Worm (Caenorhabditis elegans): ENCODE results near the gene acly-1.

Gene acly-1

DNA sequence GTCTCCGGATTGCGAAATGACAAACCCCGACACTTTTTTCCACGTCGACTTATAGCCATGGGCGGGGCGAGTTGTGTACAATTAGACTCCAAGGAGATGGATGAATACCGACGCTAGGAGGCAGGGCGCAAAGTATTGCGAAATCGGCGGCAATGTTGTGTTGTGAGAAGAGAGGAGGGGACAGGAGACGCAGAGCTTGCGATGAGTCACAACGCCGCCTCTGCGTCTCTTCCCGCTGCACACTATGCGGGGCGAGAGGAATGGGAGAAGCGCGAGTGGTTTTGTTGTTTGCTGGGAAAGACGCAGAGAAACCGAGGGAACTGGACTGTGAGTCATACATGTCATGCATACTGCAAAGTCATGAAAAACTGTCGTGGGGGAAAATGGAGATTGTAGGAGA is 25.0 kb upstream of the acly-1 start (continued):
- TF ChIP-seq tbx-2 (tag; optimal IDR thresholded peaks at IDR 0.05) (peak; percentile 87), hlh-17 (GFP tag; optimal IDR thresholded peaks at IDR 0.05; ENCODE audit: borderline replicate concordance) (no peak), snpc-4 (tag; optimal IDR thresholded peaks at IDR 0.05) (peak; percentile 65), swsn-7 (tag; optimal IDR thresholded peaks at IDR 0.05) (peak; percentile 87), egl-27 (tag; optimal IDR thresholded peaks at IDR 0.05) (peak; percentile 55 to 81), ces-1 (GFP tag; optimal IDR thresholded peaks at IDR 0.05) (no peak), unc-62 (GFP tag; optimal IDR thresholded peaks at IDR 0.05) (no peak), pqm-1 (tag; optimal IDR thresholded peaks at IDR 0.05) (peak; percentile 78), aha-1 (tag; optimal IDR thresholded peaks at IDR 0.05) (peak; percentile 30), irx-1 (tag; optimal IDR thresholded peaks at IDR 0.05) (peak; percentile 64), lin-35 (GFP tag; optimal IDR thresholded peaks at IDR 0.05) (peak; percentile 74 to 83), alr-1 (tag; optimal IDR thresholded peaks at IDR 0.05; ENCODE audit: borderline replicate concordance) (no peak), lin-39 (tag; optimal IDR thresholded peaks at IDR 0.05) (peak; percentile 2), zip-4 (GFP tag; optimal IDR thresholded peaks at IDR 0.05) (peak; percentile 100), tlp-1 (tag; optimal IDR thresholded peaks at IDR 0.05) (no peak), nhr-76 (tag; optimal IDR thresholded peaks at IDR 0.05) (no peak), blmp-1 (tag; optimal IDR thresholded peaks at IDR 0.05) (peak; percentile 66), ztf-11 (tag; optimal IDR thresholded peaks at IDR 0.05) (peak in 1 of 2 experiments; percentile 64), elt-2 (tag; optimal IDR thresholded peaks at IDR 0.05) (peak; percentile 61), vab-15 (tag; optimal IDR thresholded peaks at IDR 0.05) (no peak), unc-130 (tag; optimal IDR thresholded peaks at IDR 0.05) (no peak), zag-1 (tag; optimal IDR thresholded peaks at IDR 0.05) (peak; percentile 17), grh-1 (GFP tag; IDR thresholded peaks at IDR 0.05) (peak; percentile 86), lir-3 (tag; optimal IDR thresholded peaks at IDR 0.05; ENCODE audit: poor library complexity) (no peak), sptf-1 (tag; optimal IDR thresholded peaks at IDR 0.05) (no peak), fos-1 (tag; optimal IDR thresholded peaks at IDR 0.05) (peak; percentile 100), nhr-85 (tag) (peak; percentile 98), lin-14 (GFP tag; optimal IDR thresholded peaks at IDR 0.05) (peak; percentile 97), snu-23 (GFP tag; optimal IDR thresholded peaks at IDR 0.05) (peak; percentile 94), pag-3 (tag; optimal IDR thresholded peaks at IDR 0.05; ENCODE audit: borderline replicate concordance, insufficient read depth) (no peak), nhr-71 (tag; optimal IDR thresholded peaks at IDR 0.05) (peak; percentile 95), unc-30 (tag; optimal IDR thresholded peaks at IDR 0.05) (no peak), efl-3 (GFP tag; optimal IDR thresholded peaks at IDR 0.05) (no peak), lin-13 (GFP tag; optimal IDR thresholded peaks at IDR 0.05) (peak; percentile 68), aly-2 (tag; optimal IDR thresholded peaks at IDR 0.05) (peak; percentile 46)

DNA sequence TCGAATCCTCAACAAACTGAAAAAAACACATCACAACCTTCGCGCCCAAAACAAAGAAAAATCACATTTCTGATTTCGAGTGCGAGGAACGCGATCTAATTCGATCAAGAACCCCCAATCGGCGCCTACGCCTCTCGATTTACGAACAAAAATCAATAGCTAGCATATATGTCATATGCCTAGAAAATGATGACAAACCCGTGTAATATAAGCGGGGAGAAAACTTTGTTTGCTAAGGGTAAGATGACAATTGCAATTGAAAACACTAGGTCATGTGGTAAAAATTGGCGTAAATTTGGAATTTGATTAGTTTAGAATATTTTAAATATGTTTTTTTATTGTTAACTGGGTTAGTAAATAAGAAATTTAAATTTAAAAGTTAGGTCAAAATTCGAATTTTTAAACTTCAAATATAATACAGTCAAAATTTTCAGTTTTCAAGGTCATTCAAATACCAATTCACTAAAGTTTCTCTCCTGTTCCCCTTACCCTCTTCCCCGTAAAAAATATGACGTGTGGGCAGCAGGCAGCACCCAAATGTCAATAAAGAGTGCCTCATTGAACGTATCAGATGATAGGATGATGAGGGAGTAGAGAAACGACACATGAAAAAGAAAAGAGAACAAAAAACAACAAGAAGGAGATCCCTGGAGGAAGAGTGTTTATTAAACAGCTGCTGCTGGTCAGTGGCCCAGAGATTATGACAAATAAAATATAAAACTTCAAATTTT is 22.8 kb upstream of the acly-1 start:
- TF ChIP-seq sptf-1 (tag; optimal IDR thresholded peaks at IDR 0.05) (no peak), fkh-4 (tag; optimal IDR thresholded peaks at IDR 0.05; ENCODE audit: borderline replicate concordance) (no peak), swsn-7 (tag; optimal IDR thresholded peaks at IDR 0.05) (peak; percentile 41), elt-2 (tag; optimal IDR thresholded peaks at IDR 0.05) (no peak), ceh-63 (GFP tag; optimal IDR thresholded peaks at IDR 0.05) (no peak), jun-1 (tag; optimal IDR thresholded peaks at IDR 0.05) (no peak), C04F5.9 (tag; optimal IDR thresholded peaks at IDR 0.05) (no peak), nhr-90 (tag; optimal IDR thresholded peaks at IDR 0.05; ENCODE audit: poor library complexity) (peak; percentile 40), lin-15B (tag; optimal IDR thresholded peaks at IDR 0.05) (no peak), ces-1 (GFP tag; optimal IDR thresholded peaks at IDR 0.05) (no peak), grh-1 (GFP tag; IDR thresholded peaks at IDR 0.05) (no peak), lsy-2 (tag; optimal IDR thresholded peaks at IDR 0.05) (peak; percentile 30 to 69), nhr-84 (tag; optimal IDR thresholded peaks at IDR 0.05) (no peak), sup-37 (GFP tag; optimal IDR thresholded peaks at IDR 0.05) (no peak), fkh-8 (tag; optimal IDR thresholded peaks at IDR 0.05) (no peak), ztf-11 (tag; optimal IDR thresholded peaks at IDR 0.05) (no peak), alr-1 (tag; optimal IDR thresholded peaks at IDR 0.05; ENCODE audit: borderline replicate concordance) (no peak), nhr-20 (tag; optimal IDR thresholded peaks at IDR 0.05) (peak; percentile 74), nhr-85 (tag) (peak; percentile 87), egl-27 (tag; optimal IDR thresholded peaks at IDR 0.05) (no peak), dsc-1 (tag; optimal IDR thresholded peaks at IDR 0.05) (no peak), blmp-1 (tag; optimal IDR thresholded peaks at IDR 0.05) (peak; percentile 77), tlp-1 (tag; optimal IDR thresholded peaks at IDR 0.05) (no peak), irx-1 (tag; optimal IDR thresholded peaks at IDR 0.05) (peak; percentile 29), dpl-1 (GFP tag; optimal IDR thresholded peaks at IDR 0.05) (peak in 1 of 3 experiments; percentile 25), aly-2 (tag; optimal IDR thresholded peaks at IDR 0.05) (no peak), xbp-1 (tag; optimal IDR thresholded peaks at IDR 0.05) (peak; percentile 7)
